Fruit fly (Drosophila melanogaster): ENCODE data around the gene Rh7.

DNA sequence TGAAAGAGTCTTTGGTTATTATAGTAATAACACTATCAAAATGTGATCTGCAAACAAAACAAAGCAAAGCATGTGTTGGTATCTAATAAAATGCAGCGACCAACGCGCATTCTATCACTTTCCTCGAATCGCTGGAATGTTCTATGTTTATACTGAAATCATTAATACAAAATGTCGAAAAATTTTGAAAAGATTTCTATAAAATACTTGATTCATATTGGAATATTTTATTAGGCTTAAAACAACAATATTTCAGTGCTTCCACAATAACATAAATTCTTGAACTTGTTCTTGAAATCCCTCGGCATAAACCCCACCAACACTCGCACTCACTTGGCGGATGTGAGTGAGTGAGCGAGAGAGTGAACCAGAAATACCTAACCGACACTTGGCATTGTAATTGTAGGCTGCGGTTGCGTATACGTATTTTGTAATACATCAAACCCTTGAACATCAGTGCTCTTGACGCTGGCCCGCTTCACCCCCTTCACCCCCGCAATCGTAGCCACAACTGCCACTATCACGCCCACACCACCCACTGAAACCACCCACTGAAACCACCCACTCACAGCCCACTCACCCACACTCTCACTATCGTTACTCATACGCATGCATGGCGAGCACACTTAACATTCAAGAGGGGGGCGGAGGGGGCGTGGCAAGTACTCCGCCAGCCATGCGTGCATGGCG lies 47.8 kb upstream of the Rh7 start:
- TF ChIP-seq Lpt (GFP tag; optimal IDR thresholded peaks at IDR 0.05) (no peak), cyc (GFP tag; optimal IDR thresholded peaks at IDR 0.05) (no peak), Hr38 (GFP tag; optimal IDR thresholded peaks at IDR 0.05) (no peak), Blimp-1 (GFP tag; optimal IDR thresholded peaks at IDR 0.05) (no peak), Gug (GFP tag; IDR thresholded peaks at IDR 0.05) (no peak), svp (GFP tag) (no peak), CG11902 (GFP tag; optimal IDR thresholded peaks at IDR 0.05) (no peak), CG6276 (GFP tag; optimal IDR thresholded peaks at IDR 0.05) (no peak), CG11294 (GFP tag; IDR thresholded peaks at IDR 0.05) (no peak), CG3032 (tag; optimal IDR thresholded peaks at IDR 0.05) (no peak), Ets21C (GFP tag; optimal IDR thresholded peaks at IDR 0.05) (no peak), Sox102F (GFP tag; optimal IDR thresholded peaks at IDR 0.05) (no peak), CG8119 (GFP tag; IDR thresholded peaks at IDR 0.05) (no peak; the same call in 2 of the 3 replicates)
